Worm (Caenorhabditis elegans) whole organism, L4 larva: Measurements from ENCODE around the gene kcnl-1.
A peak's percentile ranks its signal among the peaks of the same experiment; 100 is the strongest.

Experiments used
- F10B5.3 ChIP-seq: sonication (generic microtip); optimal IDR thresholded peaks from 2 replicates; lab custom pipeline; 2016; ENCODE audit warnings: mild to moderate bottlenecking, missing genetic modification characterization, missing compliant biosample characterization
- Y105C5A.15 ChIP-seq: fragments of 200-800 bp; sonication (Bioruptor generic); IDR thresholded peaks from 2 replicates; pipeline ENCODE4 v1.3.6; 2022; ENCODE audit warnings: missing genetic modification characterization, missing compliant biosample characterization
- ceh-28 ChIP-seq: fragments of 150-350 bp; optimal IDR thresholded peaks from 2 replicates; lab custom pipeline; 2014; ENCODE audit warnings: missing biosample characterization, missing genetic modification reagents, missing genetic modification characterization
- ctbp-1 ChIP-seq: fragments of 200-800 bp; sonication (Bioruptor generic); IDR thresholded peaks from 2 replicates; pipeline ENCODE4 v1.3.6; 2022; ENCODE audit warnings: missing genetic modification reagents, missing genetic modification characterization, missing compliant biosample characterization
- dpl-1 ChIP-seq: fragments of 150-350 bp; optimal IDR thresholded peaks from 2 replicates; lab custom pipeline; 2014; ENCODE audit warnings: missing biosample characterization, missing genetic modification reagents, missing genetic modification characterization
- duxl-1 ChIP-seq: sonication (generic microtip); optimal IDR thresholded peaks from 2 replicates; lab custom pipeline; 2016; ENCODE audit warnings: mild to moderate bottlenecking, missing genetic modification characterization, moderate library complexity, missing compliant biosample characterization; ENCODE audit not compliant: poor library complexity
- fos-1 ChIP-seq: fragments of 150-350 bp; optimal IDR thresholded peaks from 2 replicates; lab custom pipeline; 2014; ENCODE audit warnings: missing biosample characterization, missing genetic modification characterization
- lim-7 ChIP-seq: fragments of 200-800 bp; sonication (Bioruptor generic); IDR thresholded peaks from 2 replicates; pipeline ENCODE4 v1.3.6; 2022; ENCODE audit warnings: missing genetic modification characterization, missing compliant biosample characterization
- lin-39 ChIP-seq: fragments of 150-350 bp; optimal IDR thresholded peaks from 2 replicates; lab custom pipeline; 2014; ENCODE audit warnings: missing biosample characterization, missing genetic modification reagents, missing genetic modification characterization
- lir-3 ChIP-seq: sonication (generic microtip); optimal IDR thresholded peaks from 2 replicates; lab custom pipeline; 2016; ENCODE audit warnings: mild to moderate bottlenecking, missing genetic modification characterization, missing compliant biosample characterization
- skn-1 ChIP-seq: fragments of 150-350 bp; optimal IDR thresholded peaks from 2 replicates; lab custom pipeline; 2014; ENCODE audit warnings: missing biosample characterization, missing genetic modification characterization
- snpc-4 ChIP-seq: fragments of 150-350 bp; optimal IDR thresholded peaks from 2 replicates; lab custom pipeline; 2014; ENCODE audit warnings: missing biosample characterization, missing genetic modification characterization
- unc-130 ChIP-seq: sonication (generic microtip); optimal IDR thresholded peaks from 2 replicates; lab custom pipeline; 2016; ENCODE audit warnings: missing genetic modification reagents, missing genetic modification characterization, missing compliant biosample characterization
- ztf-11 ChIP-seq: fragments of 150-350 bp; optimal IDR thresholded peaks from 2 replicates; lab custom pipeline; 2014; ENCODE audit warnings: missing biosample characterization, missing genetic modification characterization

DNA sequence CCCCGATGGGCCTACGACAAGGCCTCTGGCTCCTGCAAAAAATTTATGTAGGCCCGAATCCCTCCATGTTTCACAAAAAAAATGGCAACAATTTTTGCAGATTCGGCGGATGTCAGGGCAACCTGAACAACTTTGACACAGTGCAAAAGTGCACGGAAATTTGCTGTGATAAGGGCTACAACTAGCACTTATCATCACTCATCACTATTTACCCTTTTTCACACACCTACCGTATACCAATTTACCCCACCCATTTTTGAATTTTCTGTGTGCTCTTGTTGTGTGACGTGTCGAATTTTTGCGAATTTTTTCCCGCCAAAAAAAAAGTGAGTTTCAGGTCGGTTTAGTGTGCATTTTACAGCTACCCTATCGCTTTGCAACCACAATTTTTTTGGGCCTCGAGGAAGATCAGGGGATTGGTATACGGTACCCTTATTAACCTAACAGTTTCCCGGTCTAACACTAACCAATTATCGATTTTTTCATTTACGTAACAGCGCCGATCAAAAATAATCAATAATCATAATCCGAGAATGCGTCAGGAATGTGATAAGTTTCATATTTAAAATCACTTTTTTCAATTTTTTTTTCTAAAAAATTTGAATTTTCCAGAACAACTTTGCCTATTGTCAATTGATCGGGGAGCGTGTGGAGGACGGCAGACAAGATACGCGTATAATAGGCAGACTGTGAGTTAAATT, 46.6 kb upstream of the kcnl-1 start:
- TF ChIP-seq Y105C5A.15 (GFP tag; lab: Robert Waterston, UW) (no peak), dpl-1 (GFP tag; lab: Kevin White, UChicago) (no peak), F10B5.3 (no peak), lim-7 (GFP tag; lab: Robert Waterston, UW) (no peak), unc-130 (GFP tag; lab: Kevin White, UChicago) (no peak), skn-1 (no peak), ceh-28 (tag; lab: Kevin White, UChicago) (peak; percentile 83), fos-1 (tag; lab: Kevin White, UChicago) (no peak), lir-3 (tag; lab: Kevin White, UChicago) (no peak), ctbp-1 (GFP tag; lab: Robert Waterston, UW) (no peak), ztf-11 (no peak), snpc-4 (tag; lab: Kevin White, UChicago) (no peak), duxl-1 (no peak), lin-39 (tag; lab: Kevin White, UChicago) (no peak)
